Fruit fly (Drosophila melanogaster): ENCODE results near the gene MED17.

MED17 gene

dm6 chr3R:18223434-18223833 lies 34.6 kb downstream of the MED17 start, which contains the start of the genes mTerf5 and Non3 (continued):
- no peak for TF ChIP-seq Dip2 (GFP tag; IDR thresholded peaks at IDR 0.05)
- TF ChIP-seq CG6654 (GFP tag; optimal IDR thresholded peaks at IDR 0.05), result no peak
- TF ChIP-seq nom (GFP tag; optimal IDR thresholded peaks at IDR 0.05), result peak; percentile 27
- TF ChIP-seq kah (GFP tag; optimal IDR thresholded peaks at IDR 0.05), result peak; percentile 71
- TF ChIP-seq Ets97D (GFP tag; optimal IDR thresholded peaks at IDR 0.05), result peak; percentile 43
- peak; percentile 7 for TF ChIP-seq CG7786 (GFP tag; optimal IDR thresholded peaks at IDR 0.05)
- TF ChIP-seq CG7271 (tag; optimal IDR thresholded peaks at IDR 0.05), result peak; percentile 44
- peak; percentile 24 for TF ChIP-seq Oli (tag; optimal IDR thresholded peaks at IDR 0.05)
- peak; percentile 44 for TF ChIP-seq CG16863 (GFP tag; optimal IDR thresholded peaks at IDR 0.05)
- no peak for TF ChIP-seq CG1529 (GFP tag; optimal IDR thresholded peaks at IDR 0.05)
- peak; percentile 90 for TF ChIP-seq unc-4 (GFP tag; IDR thresholded peaks at IDR 0.05; ENCODE audit: partially characterized antibody)
- TF ChIP-seq Lpt (GFP tag; optimal IDR thresholded peaks at IDR 0.05), result no peak
- TF ChIP-seq HLH4C (GFP tag; IDR thresholded peaks at IDR 0.05; ENCODE audit: partially characterized antibody), result peak; percentile 86
- peak; percentile 18 for TF ChIP-seq repo (GFP tag; optimal IDR thresholded peaks at IDR 0.05)
- peak; percentile 85 for TF ChIP-seq Bgb (GFP tag; IDR thresholded peaks at IDR 0.05; ENCODE audit: partially characterized antibody)
- 0 out of 2 replicates have a peak, but pooled peaks have one; percentile 15 for TF ChIP-seq CG32772 (GFP tag; IDR thresholded peaks at IDR 0.05)
- no peak for TF ChIP-seq dmrt99B (tag; optimal IDR thresholded peaks at IDR 0.05)
- peak; percentile 21; the same call in 1 of the 2 replicates for TF ChIP-seq CG4730 (GFP tag; IDR thresholded peaks at IDR 0.05)
- no peak for TF ChIP-seq klu (GFP tag; IDR thresholded peaks at IDR 0.05)
- peak; percentile 50; the same call in 1 of the 2 replicates for TF ChIP-seq CG14441 (GFP tag; IDR thresholded peaks at IDR 0.05)
- TF ChIP-seq NC2β (GFP tag; optimal IDR thresholded peaks at IDR 0.05), result no peak
- TF ChIP-seq E2f1 (GFP tag; IDR thresholded peaks at IDR 0.05), result peak; percentile 11; the same call in 1 of the 2 replicates
- TF ChIP-seq CG2712 (tag; optimal IDR thresholded peaks at IDR 0.05), result peak; percentile 80
- TF ChIP-seq Gsc (GFP tag; IDR thresholded peaks at IDR 0.05), result no peak
- TF ChIP-seq CG6791 (GFP tag; IDR thresholded peaks at IDR 0.05; ENCODE audit: partially characterized antibody), result peak; percentile 78
- TF ChIP-seq CG7963 (GFP tag; IDR thresholded peaks at IDR 0.05; ENCODE audit: partially characterized antibody), result peak; percentile 76; the same call in 2 of the 3 replicates
- peak; percentile 82 for TF ChIP-seq Max (GFP tag; optimal IDR thresholded peaks at IDR 0.05)
- peak; percentile 17 for TF ChIP-seq CG8944 (GFP tag; optimal IDR thresholded peaks at IDR 0.05)
- no peak for TF ChIP-seq Kr (GFP tag; optimal IDR thresholded peaks at IDR 0.05)
- peak; percentile 10 for TF ChIP-seq CG18476 (GFP tag; optimal IDR thresholded peaks at IDR 0.05)
- peak; percentile 64 for TF ChIP-seq Fer1 (GFP tag; optimal IDR thresholded peaks at IDR 0.05)
- TF ChIP-seq cg (GFP tag; optimal IDR thresholded peaks at IDR 0.05), result no peak
- TF ChIP-seq ttk (GFP tag; IDR thresholded peaks at IDR 0.05), result no peak
- peak; percentile 38; the same call in 1 of the 3 replicates for TF ChIP-seq CG11456 (GFP tag; IDR thresholded peaks at IDR 0.05)
- TF ChIP-seq CG4360 (GFP tag; IDR thresholded peaks at IDR 0.05), result no peak
- TF ChIP-seq Scr (GFP tag; IDR thresholded peaks at IDR 0.05; ENCODE audit: partially characterized antibody), result peak; percentile 94
- TF ChIP-seq CG1602 (GFP tag; optimal IDR thresholded peaks at IDR 0.05), result peak; percentile 41
- TF ChIP-seq Ada2b (GFP tag; IDR thresholded peaks at IDR 0.05), result peak; percentile 58
- peak; percentile 91 for TF ChIP-seq CG2129 (GFP tag; IDR thresholded peaks at IDR 0.05; ENCODE audit: partially characterized antibody)
- TF ChIP-seq Myb (GFP tag; optimal IDR thresholded peaks at IDR 0.05), result peak; percentile 18
- TF ChIP-seq pzg (GFP tag; optimal IDR thresholded peaks at IDR 0.05), result peak; percentile 51
- peak; percentile 58; the same call in 1 of the 3 replicates for TF ChIP-seq zfh1 (GFP tag; IDR thresholded peaks at IDR 0.05)
- peak; percentile 51 for TF ChIP-seq CG15696 (tag; optimal IDR thresholded peaks at IDR 0.05)
- peak; percentile 54 for TF ChIP-seq Blimp-1 (GFP tag; optimal IDR thresholded peaks at IDR 0.05)
- peak; percentile 60 for TF ChIP-seq Hmr (GFP tag; optimal IDR thresholded peaks at IDR 0.05)
- TF ChIP-seq her (GFP tag; optimal IDR thresholded peaks at IDR 0.05), result no peak
- no peak for TF ChIP-seq kay (GFP tag; optimal IDR thresholded peaks at IDR 0.05)
- no peak for TF ChIP-seq CG11398 (GFP tag; optimal IDR thresholded peaks at IDR 0.05)
- 0 out of 2 replicates have a peak, but pooled peaks have one; percentile 24 for TF ChIP-seq Drgx (GFP tag; IDR thresholded peaks at IDR 0.05)
- TF ChIP-seq lilli (GFP tag; optimal IDR thresholded peaks at IDR 0.05), result peak; percentile 61
